Worm (Caenorhabditis elegans): ENCODE measurements around the gene C37H5.14.

DNA sequence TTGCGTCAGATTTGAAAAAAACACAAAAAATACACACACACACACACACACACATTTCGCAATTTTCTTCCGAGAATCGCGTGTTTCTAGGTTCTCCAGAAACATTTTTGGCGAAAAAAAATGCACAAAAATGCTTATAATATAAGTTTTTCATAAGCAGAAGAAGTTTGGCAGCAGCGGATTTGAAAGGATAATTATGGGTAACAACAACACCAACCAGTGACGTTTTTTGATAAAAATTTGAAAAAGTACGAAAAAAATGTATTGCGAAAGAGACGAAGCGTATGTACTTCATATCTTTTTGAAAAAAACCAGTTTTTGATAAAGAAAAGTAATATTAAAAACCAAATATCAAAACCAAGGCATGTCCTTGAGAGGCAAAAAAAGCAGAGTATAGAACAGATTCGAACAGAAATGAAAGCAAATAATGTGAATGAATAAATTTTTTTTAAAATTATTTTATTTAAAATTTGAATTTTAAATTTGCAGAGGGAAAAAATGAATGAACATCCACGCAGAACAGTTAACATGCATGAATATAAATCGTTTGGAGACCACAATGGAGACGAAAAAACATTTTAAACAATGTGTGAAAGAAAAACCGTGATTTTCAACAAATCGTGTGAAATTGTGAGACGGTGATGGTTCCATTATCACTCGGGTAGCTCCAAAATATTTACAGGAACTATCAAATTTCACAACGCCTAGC lies 10.3 kb downstream of the C37H5.14 start:
- TF ChIP-seq nhr-237 (tag; optimal IDR thresholded peaks at IDR 0.05): no peak
- TF ChIP-seq pha-4 (tag; optimal IDR thresholded peaks at IDR 0.05): peak; percentile 30
- TF ChIP-seq nhr-77 (tag; optimal IDR thresholded peaks at IDR 0.05): no peak

All from whole organism, L3 larva.